4 fruit fly cellular contexts compared by ENCODE assay signal in the genomic region with DNA sequence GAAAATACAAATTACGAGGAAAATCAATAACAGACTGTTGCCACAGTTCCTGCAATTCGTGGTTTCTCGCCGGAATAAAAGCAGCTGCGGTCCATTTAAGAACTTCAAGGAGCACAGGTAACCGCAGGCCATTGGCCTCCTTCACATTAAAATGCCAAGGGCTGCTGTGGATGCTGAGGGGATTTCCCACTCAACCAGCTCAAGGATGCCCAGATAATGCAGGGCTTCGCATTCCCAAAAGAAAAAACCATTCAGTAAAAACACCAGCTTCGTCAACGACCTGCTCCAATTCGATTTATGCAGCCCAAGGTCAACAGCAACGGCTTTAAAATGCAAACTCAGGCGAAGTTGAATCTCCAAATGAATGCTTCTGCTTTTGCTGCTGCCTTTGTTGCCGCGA.
TF ChIP-seq lines count a peak whose summit lies in the region.

No protein-coding gene starts in this region.

- no peak for TF ChIP-seq CTCF in whole organism, embryonic (GFP tag; optimal IDR thresholded peaks at IDR 0.05; lab: Kevin White, UChicago)

TF ChIP-seq in whole organism, embryonic, 481 proteins besides CTCF, POLR2A, EP300 and RAD21:
- no peak for TF ChIP-seq nom (GFP tag; optimal IDR thresholded peaks at IDR 0.05; lab: Kevin White, UChicago)
- no peak for TF ChIP-seq CG9876 (GFP tag; optimal IDR thresholded peaks at IDR 0.05; lab: Kevin White, UChicago)
- no peak for TF ChIP-seq nerfin-1 (tag; optimal IDR thresholded peaks at IDR 0.05; lab: Kevin White, UChicago)
- 0 out of 4 replicates have a peak, but pooled peaks have one; percentile 40 for TF ChIP-seq chinmo (GFP tag; IDR thresholded peaks at IDR 0.05; lab: Robert Waterston, UW; ENCODE audit: partially characterized antibody)
- no peak for TF ChIP-seq inv (GFP tag; IDR thresholded peaks at IDR 0.05; lab: Robert Waterston, UW; ENCODE audit: partially characterized antibody)

TF ChIP-seq in whole organism, prepupa, 60 proteins besides CTCF, POLR2A, EP300 and RAD21:
- TF ChIP-seq salr (GFP tag; optimal IDR thresholded peaks at IDR 0.05; lab: Kevin White, UChicago) (no peak), Eip75B (GFP tag; optimal IDR thresholded peaks at IDR 0.05; lab: Kevin White, UChicago) (peak; percentile 54), Eip78C (GFP tag; lab: Kevin White, UChicago) (peak; percentile 57), CG3919 (GFP tag; optimal IDR thresholded peaks at IDR 0.05; lab: Kevin White, UChicago) (no peak), dac (GFP tag; optimal IDR thresholded peaks at IDR 0.05; lab: Kevin White, UChicago) (no peak)
TF ChIP-seq in whole organism, prepupa: peak in this region for 2.

TF ChIP-seq in whole organism, pupa, 21 proteins besides CTCF, POLR2A, EP300 and RAD21:
- TF ChIP-seq fd96Ca (GFP tag; IDR thresholded peaks at IDR 0.05; lab: Robert Waterston, UW) (0 out of 3 replicates have a peak, but pooled peaks have one; percentile 2), Pif1A (GFP tag; optimal IDR thresholded peaks at IDR 0.05; lab: Kevin White, UChicago) (no peak), CG15710 (tag; optimal IDR thresholded peaks at IDR 0.05; lab: Kevin White, UChicago) (no peak), CG4496 (GFP tag; IDR thresholded peaks at IDR 0.05; lab: Robert Waterston, UW) (no peak), EcR (GFP tag; optimal IDR thresholded peaks at IDR 0.05; lab: Kevin White, UChicago) (peak; percentile 96), CG34367 (tag; optimal IDR thresholded peaks at IDR 0.05; lab: Kevin White, UChicago) (no peak)

TF ChIP-seq in whole organism, wandering third instar larva, 38 proteins besides CTCF, POLR2A, EP300 and RAD21:
- no peak for TF ChIP-seq sage (GFP tag; optimal IDR thresholded peaks at IDR 0.05; lab: Kevin White, UChicago)
- no peak for TF ChIP-seq dl (GFP tag; optimal IDR thresholded peaks at IDR 0.05; lab: Kevin White, UChicago; ENCODE audit: insufficient read depth in 1 of 2, partially characterized antibody in 2 of 2)
- no peak for TF ChIP-seq Rel (GFP tag; optimal IDR thresholded peaks at IDR 0.05; lab: Kevin White, UChicago)
- TF ChIP-seq Rel (tag; optimal IDR thresholded peaks at IDR 0.05; lab: Kevin White, UChicago): peak; percentile 73
- no peak for TF ChIP-seq tai (GFP tag; optimal IDR thresholded peaks at IDR 0.05; lab: Kevin White, UChicago)
TF ChIP-seq in whole organism, wandering third instar larva: peak in this region for 1.
